Worm (Caenorhabditis elegans): Measurements from ENCODE around the gene ugt-2.

ce11 chrV:10360186-10360585 is 38.4 kb upstream of the ugt-2 start:
- TF ChIP-seq npax-4 (tag; optimal IDR thresholded peaks at IDR 0.05) (no peak), ets-4 (tag; optimal IDR thresholded peaks at IDR 0.05) (no peak)

Measured in whole organism, late embryonic.